Fruit fly (Drosophila melanogaster): ENCODE measurements around the gene CG12104.

The CG12104 gene

DNA sequence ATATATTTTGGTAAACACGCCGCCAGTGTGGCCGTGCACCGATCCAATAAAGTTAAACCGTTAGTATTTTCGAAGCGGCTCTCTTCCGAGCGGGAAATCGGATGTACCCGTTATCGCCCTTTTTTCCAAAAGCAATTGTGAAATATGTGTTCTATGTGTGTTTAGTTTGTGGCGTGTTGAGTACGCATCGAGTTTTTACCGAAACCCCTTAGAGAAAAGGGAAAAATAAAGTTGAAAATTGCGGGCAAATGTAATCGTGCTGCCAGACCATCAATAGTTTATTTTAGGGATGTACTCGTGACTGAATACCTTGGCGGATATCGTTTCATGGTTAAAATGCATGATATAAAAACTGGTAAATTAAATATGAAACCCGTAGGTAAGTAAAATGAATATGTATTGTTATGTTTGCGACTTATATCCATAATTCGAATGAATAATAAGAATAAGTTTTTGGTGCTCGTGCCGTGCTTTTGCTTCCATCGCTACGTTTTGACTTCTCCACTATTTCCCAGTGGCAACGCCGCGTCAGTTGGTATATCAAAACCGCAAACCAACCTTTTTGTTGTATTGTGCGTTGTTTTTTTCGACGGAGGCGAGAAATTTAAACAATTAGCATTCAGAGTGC lies 36.8 kb upstream of the CG12104 start, which contains the start of the genes Mettl2 and Bgb (continued):
- TF ChIP-seq OdsH (GFP tag; optimal IDR thresholded peaks at IDR 0.05) (no peak), Eip75B (GFP tag; optimal IDR thresholded peaks at IDR 0.05) (no peak), Blimp-1 (GFP tag; optimal IDR thresholded peaks at IDR 0.05) (no peak), CG31627 (GFP tag; optimal IDR thresholded peaks at IDR 0.05) (peak; percentile 90), fd85E (GFP tag; optimal IDR thresholded peaks at IDR 0.05) (no peak), fkh (GFP tag; optimal IDR thresholded peaks at IDR 0.05) (no peak), CG16779 (tag; optimal IDR thresholded peaks at IDR 0.05) (no peak), CG1621 (tag; optimal IDR thresholded peaks at IDR 0.05) (peak; percentile 47), Ets96B (tag; optimal IDR thresholded peaks at IDR 0.05) (peak; percentile 63), fd59A (GFP tag; optimal IDR thresholded peaks at IDR 0.05) (peak; percentile 32), Hr39 (GFP tag; optimal IDR thresholded peaks at IDR 0.05) (peak; percentile 90), eg (GFP tag; IDR thresholded peaks at IDR 0.05) (peak; percentile 73; the same call in 2 of the 3 replicates), achi (GFP tag; optimal IDR thresholded peaks at IDR 0.05) (peak; percentile 73), dsx (GFP tag; optimal IDR thresholded peaks at IDR 0.05; ENCODE audit: poor library complexity, severe bottlenecking) (no peak), Sox102F (GFP tag; optimal IDR thresholded peaks at IDR 0.05) (no peak)

- TF ChIP-seq dsx (GFP tag; optimal IDR thresholded peaks at IDR 0.05; ENCODE audit: poor library complexity, severe bottlenecking) (no peak), topi (GFP tag; optimal IDR thresholded peaks at IDR 0.05) (no peak), Eip93F (GFP tag; optimal IDR thresholded peaks at IDR 0.05) (no peak), CG6276 (GFP tag; optimal IDR thresholded peaks at IDR 0.05) (no peak), CG4318 (GFP tag; optimal IDR thresholded peaks at IDR 0.05) (no peak)
Observed at dm6 chr3L:1637652-1638051, 35.2 kb upstream of the CG12104 start, which contains the start of gene nSyb. nSyb (minus strand) TSS chr3L:1637752.

DNA sequence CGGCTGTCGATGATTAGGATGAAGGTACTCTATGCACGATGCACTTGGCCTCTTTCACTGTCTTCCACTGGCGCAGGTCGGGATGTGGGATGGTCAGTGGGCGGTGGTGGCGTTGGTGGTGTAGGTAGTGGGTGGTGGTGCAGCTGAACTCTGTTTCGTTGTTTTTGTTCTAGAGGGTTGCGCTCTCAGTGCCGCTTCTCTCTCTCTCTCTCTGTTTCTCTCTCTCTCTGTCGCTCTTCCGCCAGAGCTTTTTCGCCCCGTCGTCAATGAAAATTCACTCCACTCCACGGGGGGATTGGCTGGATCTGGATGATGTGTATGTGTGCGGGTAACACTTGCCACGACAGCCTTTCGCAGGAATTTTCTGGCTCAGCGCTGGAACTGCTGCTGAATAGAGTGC lies 34.4 kb upstream of the CG12104 start:
- TF ChIP-seq OdsH (GFP tag; optimal IDR thresholded peaks at IDR 0.05) (no peak), Eip78C (GFP tag) (no peak), CG11762 (GFP tag; optimal IDR thresholded peaks at IDR 0.05; ENCODE audit: insufficient read depth) (no peak), CG11902 (GFP tag; optimal IDR thresholded peaks at IDR 0.05) (no peak), CG10669 (GFP tag; optimal IDR thresholded peaks at IDR 0.05) (no peak), Sox15 (GFP tag; optimal IDR thresholded peaks at IDR 0.05) (no peak), svp (GFP tag) (no peak), dac (GFP tag; optimal IDR thresholded peaks at IDR 0.05) (no peak), CG11294 (GFP tag; IDR thresholded peaks at IDR 0.05) (no peak), vri (GFP tag; optimal IDR thresholded peaks at IDR 0.05) (no peak), fd59A (GFP tag; optimal IDR thresholded peaks at IDR 0.05) (no peak), eg (GFP tag; IDR thresholded peaks at IDR 0.05) (no peak), CG6163 (GFP tag; IDR thresholded peaks at IDR 0.05) (no peak), Smox (GFP tag; optimal IDR thresholded peaks at IDR 0.05) (no peak), CG10631 (GFP tag; optimal IDR thresholded peaks at IDR 0.05) (no peak), CG6792 (GFP tag; optimal IDR thresholded peaks at IDR 0.05) (no peak)

dm6 chr3L:1629064-1629777 lies 26.7 kb upstream of the CG12104 start, which contains the start of gene GC:
GC (minus strand) TSS chr3L:1629301.
- TF ChIP-seq CG8119 (GFP tag; IDR thresholded peaks at IDR 0.05) = 0 out of 3 replicates have a peak, but pooled peaks have one; percentile 28
- no peak for TF ChIP-seq CG8632 (GFP tag; optimal IDR thresholded peaks at IDR 0.05)
- TF ChIP-seq CG6808 (GFP tag; optimal IDR thresholded peaks at IDR 0.05) = no peak
- no peak for TF ChIP-seq CG8319 (GFP tag; optimal IDR thresholded peaks at IDR 0.05)
- TF ChIP-seq Smox (GFP tag; optimal IDR thresholded peaks at IDR 0.05) = peak; percentile 34
- TF ChIP-seq topi (GFP tag; optimal IDR thresholded peaks at IDR 0.05) = no peak
- TF ChIP-seq CG11902 (GFP tag; optimal IDR thresholded peaks at IDR 0.05) = no peak
- TF ChIP-seq vri (GFP tag; optimal IDR thresholded peaks at IDR 0.05) = no peak
- no peak for TF ChIP-seq CG10631 (GFP tag; optimal IDR thresholded peaks at IDR 0.05)
- no peak for TF ChIP-seq CG11294 (GFP tag; IDR thresholded peaks at IDR 0.05)
- peak; percentile 17 for TF ChIP-seq CG31627 (GFP tag; optimal IDR thresholded peaks at IDR 0.05)
- no peak for TF ChIP-seq CG4318 (GFP tag; optimal IDR thresholded peaks at IDR 0.05)
- no peak for TF ChIP-seq fkh (GFP tag; optimal IDR thresholded peaks at IDR 0.05)
- TF ChIP-seq Met (GFP tag; optimal IDR thresholded peaks at IDR 0.05) = no peak
- TF ChIP-seq CG6854 (GFP tag; optimal IDR thresholded peaks at IDR 0.05) = no peak
- TF ChIP-seq Gug (GFP tag; IDR thresholded peaks at IDR 0.05) = no peak
- no peak for TF ChIP-seq svp (GFP tag)
- no peak for TF ChIP-seq CG34406 (GFP tag; optimal IDR thresholded peaks at IDR 0.05)
- no peak for TF ChIP-seq CG3032 (tag; optimal IDR thresholded peaks at IDR 0.05)
- no peak for TF ChIP-seq CG11762 (GFP tag; optimal IDR thresholded peaks at IDR 0.05; ENCODE audit: insufficient read depth)
- TF ChIP-seq CG16779 (tag; optimal IDR thresholded peaks at IDR 0.05) = no peak
- peak; percentile 12 for TF ChIP-seq Eip75B (GFP tag; optimal IDR thresholded peaks at IDR 0.05)
- TF ChIP-seq pdm3 (GFP tag; optimal IDR thresholded peaks at IDR 0.05) = no peak
- no peak for TF ChIP-seq achi (GFP tag; optimal IDR thresholded peaks at IDR 0.05)
- no peak for TF ChIP-seq cyc (GFP tag; optimal IDR thresholded peaks at IDR 0.05)
